Fruit fly (Drosophila melanogaster) whole organism, embryonic: ENCODE measurements around the gene CG13601.

Experiments used
- ATbp ChIP-seq: fragments of 200-800 bp; sonication (Bioruptor generic); optimal IDR thresholded peaks from 2 replicates; lab custom pipeline; 2017; ENCODE audit warnings: missing biosample characterization, mild to moderate bottlenecking, missing genetic modification characterization, missing genetic modification reagents
- Adf1 ChIP-seq: fragments of 200-800 bp; sonication (Bioruptor generic); IDR thresholded peaks from 2 replicates; pipeline ENCODE4 v1.3.6; 2022; ENCODE audit warnings: missing biosample characterization, missing genetic modification characterization
- CG10366 ChIP-seq: fragments of 200-800 bp; sonication (Bioruptor generic); IDR thresholded peaks from 2 replicates; pipeline ENCODE4 v1.3.6; 2022; ENCODE audit warnings: missing biosample characterization, missing genetic modification characterization
- CG14014 ChIP-seq: fragments of 200-800 bp; sonication (Bioruptor generic); IDR thresholded peaks from 2 replicates; pipeline ENCODE4 v1.3.6; 2022; ENCODE audit warnings: missing biosample characterization, missing genetic modification characterization
- CG14710 ChIP-seq: fragments of 200-800 bp; sonication (Bioruptor generic); optimal IDR thresholded peaks from 3 replicates; lab custom pipeline; 2019; ENCODE audit warnings: missing biosample characterization, mild to moderate bottlenecking, missing genetic modification characterization, moderate library complexity
- CG15073 ChIP-seq: fragments of 200-800 bp; sonication (Bioruptor generic); optimal IDR thresholded peaks from 2 replicates; lab custom pipeline; 2016; ENCODE audit warnings: missing biosample characterization, missing genetic modification characterization
- CG18619 ChIP-seq: fragments of 200-800 bp; sonication (Bioruptor generic); optimal IDR thresholded peaks from 3 replicates; lab custom pipeline; 2017; ENCODE audit warnings: missing biosample characterization, mild to moderate bottlenecking, missing genetic modification characterization
- CG2129 ChIP-seq: fragments of 200-800 bp; sonication (Bioruptor generic); IDR thresholded peaks from 2 replicates; pipeline ENCODE4 v1.3.6; 2022; ENCODE audit warnings: missing biosample characterization, missing genetic modification characterization; ENCODE audit not compliant: partially characterized antibody
- CG2199 ChIP-seq: fragments of 200-800 bp; sonication (Bioruptor generic); IDR thresholded peaks from 3 replicates; pipeline ENCODE4 v1.3.6; 2022; ENCODE audit warnings: missing biosample characterization, missing genetic modification characterization
- CG2678 ChIP-seq: fragments of 200-800 bp; sonication (Bioruptor generic); optimal IDR thresholded peaks from 3 replicates; lab custom pipeline; 2019; ENCODE audit warnings: missing biosample characterization, mild to moderate bottlenecking, missing genetic modification characterization, moderate library complexity
- CG32532 ChIP-seq: fragments of 200-800 bp; sonication (Bioruptor generic); IDR thresholded peaks from 2 replicates; pipeline ENCODE4 v1.3.6; 2022; ENCODE audit warnings: missing biosample characterization, missing genetic modification characterization
- CG32767 ChIP-seq: fragments of 200-800 bp; sonication (Bioruptor generic); IDR thresholded peaks from 2 replicates; pipeline ENCODE4 v1.3.6; 2022; ENCODE audit warnings: missing biosample characterization, missing genetic modification characterization
- CG34224 ChIP-seq: fragments of 200-800 bp; sonication (Bioruptor generic); IDR thresholded peaks from 3 replicates; pipeline ENCODE4 v1.3.6; 2022; ENCODE audit warnings: missing biosample characterization, missing genetic modification characterization; ENCODE audit not compliant: partially characterized antibody
- CG4854 ChIP-seq: fragments of 200-800 bp; sonication (Bioruptor generic); optimal IDR thresholded peaks from 2 replicates; lab custom pipeline; 2016; ENCODE audit warnings: missing biosample characterization, missing genetic modification characterization, inconsistent platforms
- CG5245 ChIP-seq: fragments of 200-800 bp; sonication (Bioruptor generic); optimal IDR thresholded peaks from 3 replicates; lab custom pipeline; 2016; ENCODE audit warnings: missing biosample characterization, missing genetic modification characterization
- CG6654 ChIP-seq: fragments of 200-800 bp; sonication (Bioruptor generic); optimal IDR thresholded peaks from 2 replicates; lab custom pipeline; 2017; ENCODE audit warnings: missing biosample characterization, mild to moderate bottlenecking, missing genetic modification characterization
- CG7928 ChIP-seq: fragments of 200-800 bp; sonication (Bioruptor generic); optimal IDR thresholded peaks from 2 replicates; lab custom pipeline; 2017; ENCODE audit warnings: missing biosample characterization, mild to moderate bottlenecking, missing genetic modification characterization
- CG8089 ChIP-seq: fragments of 200-800 bp; sonication (Bioruptor generic); optimal IDR thresholded peaks from 3 replicates; lab custom pipeline; 2016; ENCODE audit warnings: missing biosample characterization, missing genetic modification characterization
- CG8924 ChIP-seq: fragments of 200-800 bp; optimal IDR thresholded peaks from 3 replicates; lab custom pipeline; 2019; ENCODE audit warnings: missing biosample characterization, mild to moderate bottlenecking, missing genetic modification characterization, moderate library complexity
- CG9876 ChIP-seq: fragments of 200-800 bp; sonication (Bioruptor generic); optimal IDR thresholded peaks from 2 replicates; lab custom pipeline; 2016; ENCODE audit warnings: missing biosample characterization, missing genetic modification characterization
- Eip74EF ChIP-seq, 2 experiments: fragments of 200-800 bp in 1 of 2; fragments of >200 bp in 1 of 2; sonication (Bioruptor generic) in 1 of 2; optimal IDR thresholded peaks; 2 replicates each; lab custom pipeline; 2017 to 2019; ENCODE audit warnings: missing biosample characterization in 2 of 2, missing genetic modification characterization in 2 of 2, mild to moderate bottlenecking in 1 of 2, moderate library complexity in 1 of 2
- Fer3 ChIP-seq: fragments of 200-800 bp; sonication (Bioruptor generic); optimal IDR thresholded peaks from 2 replicates; lab custom pipeline; 2018; ENCODE audit warnings: missing biosample characterization, mild to moderate bottlenecking, missing genetic modification characterization, moderate library complexity
- GATAe ChIP-seq: fragments of 200-800 bp; sonication (Bioruptor generic); conservative IDR thresholded peaks from 2 replicates; pipeline ENCODE4 v1.3.6; 2022; ENCODE audit warnings: missing biosample characterization, missing genetic modification characterization
- HLHmδ ChIP-seq: fragments of 200-800 bp; sonication (Bioruptor generic); optimal IDR thresholded peaks from 2 replicates; lab custom pipeline; 2018; ENCODE audit warnings: missing biosample characterization, mild to moderate bottlenecking, missing genetic modification characterization, moderate library complexity
- Hey ChIP-seq: fragments of 200-800 bp; sonication (Bioruptor generic); optimal IDR thresholded peaks from 3 replicates; lab custom pipeline; 2018; ENCODE audit warnings: missing biosample characterization, mild to moderate bottlenecking, missing genetic modification characterization
- NFAT ChIP-seq: fragments of 200-800 bp; sonication (Bioruptor generic); IDR thresholded peaks from 2 replicates; pipeline ENCODE4 v1.3.6; 2022; ENCODE audit warnings: missing biosample characterization, missing genetic modification characterization
- NK7.1 ChIP-seq: fragments of 200-800 bp; sonication (Bioruptor generic); optimal IDR thresholded peaks from 3 replicates; lab custom pipeline; 2016; ENCODE audit warnings: missing biosample characterization, missing genetic modification characterization
- Nf-YA ChIP-seq: fragments of 200-800 bp; sonication (Bioruptor generic); IDR thresholded peaks from 2 replicates; pipeline ENCODE4 v1.3.6; 2022; ENCODE audit warnings: missing biosample characterization, missing genetic modification characterization
- Sox102F ChIP-seq: fragments of 200-800 bp; sonication (Bioruptor generic); optimal IDR thresholded peaks from 2 replicates; lab custom pipeline; 2018; ENCODE audit warnings: missing biosample characterization, mild to moderate bottlenecking, missing genetic modification characterization, moderate library complexity
- bowl ChIP-seq: fragments of 200-800 bp; sonication (Bioruptor generic); IDR thresholded peaks from 2 replicates; pipeline ENCODE4 v1.3.6; 2022; ENCODE audit warnings: missing biosample characterization, missing genetic modification characterization
- chm ChIP-seq: fragments of 200-800 bp; sonication (Bioruptor generic); IDR thresholded peaks from 2 replicates; pipeline ENCODE4 v1.3.6; 2022; ENCODE audit warnings: missing biosample characterization, missing genetic modification characterization
- chn ChIP-seq: fragments of 200-800 bp; sonication (Bioruptor generic); optimal IDR thresholded peaks from 2 replicates; lab custom pipeline; 2016; ENCODE audit warnings: missing biosample characterization, missing genetic modification characterization
- da ChIP-seq: fragments of 200-800 bp; sonication (Bioruptor generic); optimal IDR thresholded peaks from 2 replicates; lab custom pipeline; 2016; ENCODE audit warnings: missing biosample characterization, missing genetic modification characterization
- disco-r ChIP-seq: fragments of 200-800 bp; sonication (Bioruptor generic); optimal IDR thresholded peaks from 2 replicates; lab custom pipeline; 2016; ENCODE audit warnings: missing biosample characterization, missing genetic modification characterization
- dmrt11E ChIP-seq: fragments of 200-800 bp; sonication (Bioruptor generic); optimal IDR thresholded peaks from 3 replicates; lab custom pipeline; 2018; ENCODE audit warnings: missing biosample characterization, mild to moderate bottlenecking, missing genetic modification characterization, moderate library complexity
- ewg ChIP-seq: fragments of 200-800 bp; sonication (Bioruptor generic); optimal IDR thresholded peaks from 3 replicates; lab custom pipeline; 2017; ENCODE audit warnings: mild to moderate bottlenecking, missing biosample characterization, missing genetic modification reagents, missing genetic modification characterization
- eyg ChIP-seq: fragments of 200-800 bp; sonication (Bioruptor generic); optimal IDR thresholded peaks from 3 replicates; lab custom pipeline; 2016; ENCODE audit warnings: missing biosample characterization, missing genetic modification characterization
- gem ChIP-seq: fragments of 200-800 bp; sonication (Bioruptor generic); optimal IDR thresholded peaks from 2 replicates; lab custom pipeline; 2019; ENCODE audit warnings: missing biosample characterization, mild to moderate bottlenecking, missing genetic modification characterization, moderate library complexity
- jing ChIP-seq: fragments of 200-800 bp; sonication (Bioruptor generic); optimal IDR thresholded peaks from 2 replicates; lab custom pipeline; 2018; ENCODE audit warnings: missing biosample characterization, mild to moderate bottlenecking, missing genetic modification characterization
- ken ChIP-seq: fragments of 200-800 bp; sonication (Bioruptor generic); IDR thresholded peaks from 3 replicates; pipeline ENCODE4 v1.3.6; 2022; ENCODE audit warnings: missing biosample characterization, missing genetic modification characterization
- org-1 ChIP-seq: fragments of 200-800 bp; sonication (Bioruptor generic); optimal IDR thresholded peaks from 2 replicates; lab custom pipeline; 2017; ENCODE audit warnings: missing biosample characterization, missing genetic modification characterization
- peb ChIP-seq: fragments of 200-800 bp; sonication (Bioruptor generic); IDR thresholded peaks from 2 replicates; pipeline ENCODE4 v1.3.6; 2022; ENCODE audit warnings: missing biosample characterization, missing genetic modification characterization
- pnt ChIP-seq: fragments of 200-800 bp; sonication (Bioruptor generic); optimal IDR thresholded peaks from 3 replicates; lab custom pipeline; 2016; ENCODE audit warnings: missing biosample characterization, missing genetic modification characterization
- ranshi ChIP-seq: fragments of 200-800 bp; sonication (Bioruptor generic); IDR thresholded peaks from 2 replicates; pipeline ENCODE4 v1.3.6; 2022; ENCODE audit warnings: missing biosample characterization, missing genetic modification characterization
- rib ChIP-seq: fragments of 200-800 bp; sonication (Bioruptor generic); IDR thresholded peaks from 2 replicates; pipeline ENCODE4 v1.3.6; 2022; ENCODE audit warnings: missing biosample characterization, missing genetic modification characterization
- ro ChIP-seq: fragments of 200-800 bp; sonication (Bioruptor generic); IDR thresholded peaks from 2 replicates; pipeline ENCODE4 v1.3.6; 2022; ENCODE audit warnings: missing biosample characterization, missing genetic modification characterization
- row ChIP-seq: fragments of 200-800 bp; sonication (Bioruptor generic); IDR thresholded peaks from 3 replicates; pipeline ENCODE4 v1.3.6; 2022; ENCODE audit warnings: missing biosample characterization, missing genetic modification characterization
- schlank ChIP-seq: fragments of 200-800 bp; sonication (Bioruptor generic); optimal IDR thresholded peaks from 2 replicates; lab custom pipeline; 2018; ENCODE audit warnings: missing biosample characterization, mild to moderate bottlenecking, missing genetic modification characterization
- sens-2 ChIP-seq: fragments of 200-800 bp; sonication (Bioruptor generic); IDR thresholded peaks from 2 replicates; pipeline ENCODE4 v1.3.6; 2022; ENCODE audit warnings: missing biosample characterization, missing genetic modification characterization
- sob ChIP-seq: fragments of 200-800 bp; sonication (Bioruptor generic); IDR thresholded peaks from 2 replicates; pipeline ENCODE4 v1.3.6; 2022; ENCODE audit warnings: missing biosample characterization, missing genetic modification characterization
- vnd ChIP-seq: fragments of 200-800 bp; sonication (Bioruptor generic); IDR thresholded peaks from 3 replicates; pipeline ENCODE4 v1.3.6; 2022; ENCODE audit warnings: missing biosample characterization, missing genetic modification characterization; ENCODE audit not compliant: partially characterized antibody
- zfh1 ChIP-seq: fragments of 200-800 bp; sonication (Bioruptor generic); IDR thresholded peaks from 3 replicates; pipeline ENCODE4 v1.3.6; 2022; ENCODE audit warnings: missing biosample characterization, missing genetic modification characterization

The CG13601 gene

DNA sequence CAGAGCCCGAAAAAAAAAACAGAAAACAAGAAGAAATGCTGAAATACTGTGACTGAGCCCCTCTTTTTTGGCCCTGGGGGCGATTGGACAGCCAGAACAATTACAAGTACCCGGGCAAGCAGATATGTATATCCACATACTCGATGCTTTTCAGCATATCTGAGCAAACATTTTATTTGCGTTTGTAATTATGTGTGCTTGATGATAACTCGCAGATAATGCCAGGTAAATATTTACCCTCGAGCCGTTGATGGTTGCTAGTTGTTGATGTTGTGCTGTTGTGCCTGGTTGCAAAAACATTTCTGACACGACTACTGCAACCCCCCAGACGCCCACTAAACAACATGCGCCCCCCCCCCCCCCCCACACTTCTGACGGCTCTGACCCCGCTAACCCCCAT is 8.1 kb downstream of the CG13601 start (continued):
- peak; percentile 63; the same call in 1 of the 2 replicates for TF ChIP-seq sob (GFP tag; lab: Robert Waterston, UW)
- TF ChIP-seq gem (tag; lab: Kevin White, UChicago): peak; percentile 43
- no peak for TF ChIP-seq ken (GFP tag; lab: Robert Waterston, UW)
- TF ChIP-seq CG2678 (tag; lab: Kevin White, UChicago): peak; percentile 74
- TF ChIP-seq GATAe (GFP tag; lab: Robert Waterston, UW): no peak
- 0 out of 2 replicates have a peak, but pooled peaks have one; percentile 35 for TF ChIP-seq chm (GFP tag; lab: Robert Waterston, UW)
- no peak; the same call in 1 of the 2 replicates for TF ChIP-seq CG32767
- TF ChIP-seq disco-r (GFP tag; lab: Kevin White, UChicago): no peak
- no peak for TF ChIP-seq sens-2 (GFP tag; lab: Robert Waterston, UW)
- TF ChIP-seq CG5245 (GFP tag; lab: Kevin White, UChicago): no peak
- TF ChIP-seq org-1 (GFP tag; lab: Kevin White, UChicago): peak; percentile 47
- peak; percentile 38 for TF ChIP-seq CG8924
- TF ChIP-seq schlank: peak; percentile 69
- no peak for TF ChIP-seq CG32532 (GFP tag; lab: Robert Waterston, UW)
- TF ChIP-seq peb (GFP tag; lab: Robert Waterston, UW): no peak
- no peak for TF ChIP-seq jing
- TF ChIP-seq zfh1 (GFP tag; lab: Robert Waterston, UW): no peak
- peak; percentile 54 for TF ChIP-seq CG18619 (GFP tag; lab: Kevin White, UChicago)
- TF ChIP-seq da: no peak
- no peak for TF ChIP-seq pnt (GFP tag; lab: Kevin White, UChicago)
- no peak for TF ChIP-seq NK7.1 (GFP tag; lab: Kevin White, UChicago)
- no peak for TF ChIP-seq ro (GFP tag; lab: Robert Waterston, UW)
- no peak for TF ChIP-seq ewg (GFP tag; lab: Kevin White, UChicago)
- no peak for TF ChIP-seq NFAT
- no peak for TF ChIP-seq CG34224 (GFP tag; lab: Robert Waterston, UW)
- no peak for TF ChIP-seq CG6654 (GFP tag; lab: Kevin White, UChicago)
- no peak for TF ChIP-seq CG2199 (GFP tag; lab: Robert Waterston, UW)
- TF ChIP-seq Hey (tag; lab: Kevin White, UChicago): peak; percentile 17
- peak; percentile 31; the same call in 1 of the 2 replicates for TF ChIP-seq ranshi (GFP tag; lab: Robert Waterston, UW)
- no peak for TF ChIP-seq CG8089 (GFP tag; lab: Kevin White, UChicago)
- no peak for TF ChIP-seq bowl (GFP tag; lab: Robert Waterston, UW)
- TF ChIP-seq Sox102F (GFP tag; lab: Kevin White, UChicago): peak; percentile 10
- peak; percentile 67; the same call in 1 of the 2 replicates for TF ChIP-seq CG14014 (GFP tag; lab: Robert Waterston, UW)
- no peak for TF ChIP-seq CG9876
- no peak for TF ChIP-seq rib
- no peak for TF ChIP-seq row (GFP tag; lab: Robert Waterston, UW)
- TF ChIP-seq CG2129 (GFP tag; lab: Robert Waterston, UW): no peak
- TF ChIP-seq Adf1 (GFP tag; lab: Robert Waterston, UW): no peak
- TF ChIP-seq Nf-YA: 0 out of 2 replicates have a peak, but pooled peaks have one; percentile 37
- peak; percentile 51 for TF ChIP-seq Fer3
- TF ChIP-seq CG4854: no peak
- no peak for TF ChIP-seq dmrt11E (tag; lab: Kevin White, UChicago)
- TF ChIP-seq CG7928: peak; percentile 26
- no peak for TF ChIP-seq eyg (GFP tag; lab: Kevin White, UChicago)
- TF ChIP-seq chn (GFP tag; lab: Kevin White, UChicago): no peak
- peak; percentile 85 for TF ChIP-seq ATbp (GFP tag; lab: Kevin White, UChicago)
- peak; percentile 17 for TF ChIP-seq CG14710
- TF ChIP-seq Eip74EF (GFP tag; optimal IDR thresholded peaks at IDR 0.05; lab: Kevin White, UChicago): peak in 1 of 2 experiments; percentile 28
- TF ChIP-seq CG15073: no peak
- peak; percentile 18 for TF ChIP-seq HLHmδ (GFP tag; lab: Kevin White, UChicago)
- TF ChIP-seq vnd (GFP tag; lab: Robert Waterston, UW): no peak
- no peak; the same call in 1 of the 2 replicates for TF ChIP-seq CG10366 (GFP tag; lab: Robert Waterston, UW)
